Fruit fly (Drosophila melanogaster) Kc167 (cell line): ENCODE data around the gene CG33293.

ENCODE experiments used
- h ChIP-seq: fragments of >200 bp; optimal IDR thresholded peaks from 3 replicates; lab custom pipeline; 2018; ENCODE audit warnings: missing external identifiers
- psq ChIP-seq: fragments of >200 bp; optimal IDR thresholded peaks from 2 replicates; lab custom pipeline; 2017; ENCODE audit warnings: missing external identifiers

DNA sequence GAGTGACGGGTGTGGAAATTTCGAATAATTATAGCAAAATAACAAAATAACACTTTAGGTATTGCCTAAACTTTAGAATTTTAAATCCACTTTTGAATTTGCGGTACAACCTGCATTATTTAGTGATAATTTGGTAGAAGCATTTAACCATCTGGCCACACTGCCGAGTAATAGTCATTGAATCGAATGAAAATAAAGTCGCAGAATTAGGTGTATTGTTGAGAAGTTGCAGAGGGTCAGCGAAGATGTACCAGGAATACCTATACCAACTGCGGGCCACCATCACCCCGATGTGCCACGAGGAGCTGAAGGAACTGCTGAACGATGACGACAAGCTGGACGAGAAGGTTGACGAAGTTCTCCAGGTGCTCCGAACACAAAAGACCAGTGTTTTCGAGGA lies 14.5 kb downstream of the CG33293 start, which contains the start of gene Vps37B:
- no peak for TF ChIP-seq h (lab: Kevin White, UChicago)
- TF ChIP-seq psq (lab: Kevin White, UChicago), result no peak
